Worm (Caenorhabditis elegans) whole organism, young adult: ENCODE results near the gene F46B3.8.

Experiments
- T26A5.8 ChIP-seq: sonication (generic microtip); optimal IDR thresholded peaks from 2 replicates; lab custom pipeline; 2016; ENCODE audit warnings: missing genetic modification characterization, missing compliant biosample characterization
- Y53F4B.3 ChIP-seq: fragments of 200-800 bp; sonication (Bioruptor generic); IDR thresholded peaks from 2 replicates; pipeline ENCODE4 v1.3.6; 2022; ENCODE audit warnings: missing genetic modification reagents, missing genetic modification characterization, missing compliant biosample characterization
- Y56A3A.18 ChIP-seq: fragments of 200-800 bp; sonication (Bioruptor generic); IDR thresholded peaks from 2 replicates; pipeline ENCODE4 v1.3.6; 2022; ENCODE audit warnings: missing genetic modification reagents, missing genetic modification characterization, missing compliant biosample characterization
- aptf-3 ChIP-seq: fragments of 200-800 bp; sonication (Bioruptor generic); IDR thresholded peaks from 2 replicates; pipeline ENCODE4 v1.3.6; 2022; ENCODE audit warnings: missing genetic modification characterization, missing compliant biosample characterization
- ceh-100 ChIP-seq: fragments of 200-800 bp; sonication (Bioruptor generic); IDR thresholded peaks from 2 replicates; pipeline ENCODE4 v1.3.6; 2022; ENCODE audit warnings: missing genetic modification reagents, missing genetic modification characterization, missing compliant biosample characterization
- lin-40 ChIP-seq: sonication (generic microtip); optimal IDR thresholded peaks from 2 replicates; lab custom pipeline; 2016; ENCODE audit warnings: missing genetic modification characterization, mild to moderate bottlenecking, missing compliant biosample characterization, missing genotype, missing genetic modification reagents
- nfya-1 ChIP-seq: sonication (generic microtip); optimal IDR thresholded peaks from 2 replicates; lab custom pipeline; 2017; ENCODE audit warnings: antibody characterized with exemption, missing compliant biosample characterization, missing genetic modification characterization, borderline replicate concordance; ENCODE audit not compliant: insufficient read depth
- nhr-120 ChIP-seq: fragments of 200-800 bp; sonication (Bioruptor generic); IDR thresholded peaks from 2 replicates; pipeline ENCODE4 v1.3.6; 2022; ENCODE audit warnings: missing genetic modification characterization, missing compliant biosample characterization
- nhr-90 ChIP-seq: sonication (generic microtip); optimal IDR thresholded peaks from 2 replicates; lab custom pipeline; 2016; ENCODE audit warnings: missing genotype, mild to moderate bottlenecking, missing genetic modification characterization, missing compliant biosample characterization
- pha-4 ChIP-seq: fragments of 150-350 bp; sonication (generic microtip); optimal IDR thresholded peaks from 2 replicates; lab custom pipeline; 2014; ENCODE audit warnings: missing biosample characterization, missing genetic modification reagents, missing genetic modification characterization

- TF ChIP-seq Y53F4B.3 (no peak), nfya-1 (tag; lab: Kevin White, UChicago) (no peak), aptf-3 (GFP tag; lab: Robert Waterston, UW) (no peak), lin-40 (tag; lab: Kevin White, UChicago) (no peak), pha-4 (tag; lab: Kevin White, UChicago) (no peak), nhr-120 (GFP tag; lab: Robert Waterston, UW) (no peak), nhr-90 (no peak), ceh-100 (GFP tag; lab: Robert Waterston, UW) (no peak), T26A5.8 (tag; lab: Kevin White, UChicago) (no peak), Y56A3A.18 (no peak)
Measured at ce11 chrV:20594746-20595145, 28.2 kb downstream of the F46B3.8 start, which contains the start of gene F26F2.10.
